Worm (Caenorhabditis elegans): Measurements from ENCODE around the gene T04C12.1.

ce11 chrV:11048678-11049077 is 10.4 kb downstream of the T04C12.1 start, which contains the start of gene srh-74:
- TF ChIP-seq him-1 (tag; optimal IDR thresholded peaks at IDR 0.05) (no peak), W03F9.2 (tag; optimal IDR thresholded peaks at IDR 0.05) (no peak)
